Worm (Caenorhabditis elegans) whole organism, L4 larva: ENCODE data around the gene cyy-1.
A peak's percentile ranks its signal among the peaks of the same experiment; 100 is the strongest.

Experiments used
- D1046.2 ChIP-seq: fragments of 200-800 bp; sonication (Bioruptor generic); IDR thresholded peaks from 2 replicates; pipeline ENCODE4 v1.3.6; 2022; ENCODE audit warnings: missing genetic modification characterization, missing compliant biosample characterization
- F26F4.8 ChIP-seq: fragments of 200-800 bp; sonication (Bioruptor generic); conservative IDR thresholded peaks from 2 replicates; pipeline ENCODE4 v1.3.6; 2022; ENCODE audit warnings: missing genetic modification characterization, missing compliant biosample characterization
- F37D6.2 ChIP-seq: sonication (generic microtip); optimal IDR thresholded peaks from 2 replicates; lab custom pipeline; 2016; ENCODE audit warnings: mild to moderate bottlenecking, missing genetic modification characterization, missing compliant biosample characterization
- F44E2.7 ChIP-seq: fragments of 200-800 bp; sonication (Bioruptor generic); IDR thresholded peaks from 2 replicates; pipeline ENCODE4 v2.1.2; 2022; ENCODE audit warnings: missing genetic modification characterization, missing compliant biosample characterization
- R02D3.7 ChIP-seq: fragments of 150-350 bp; sonication (generic microtip); optimal IDR thresholded peaks from 3 replicates; lab custom pipeline; 2014; ENCODE audit warnings: missing biosample characterization, missing genetic modification characterization
- Y105C5A.15 ChIP-seq: fragments of 200-800 bp; sonication (Bioruptor generic); IDR thresholded peaks from 2 replicates; pipeline ENCODE4 v1.3.6; 2022; ENCODE audit warnings: missing genetic modification characterization, missing compliant biosample characterization
- Y48G9A.11 ChIP-seq: fragments of 200-800 bp; sonication (Bioruptor generic); IDR thresholded peaks from 2 replicates; pipeline ENCODE4 v1.3.6; 2022; ENCODE audit warnings: missing genetic modification reagents, missing genetic modification characterization, missing compliant biosample characterization
- aha-1 ChIP-seq: fragments of 150-350 bp; peaks from one replicate; lab custom pipeline; 2014; ENCODE audit warnings: missing biosample characterization, missing genetic modification characterization
- aly-2 ChIP-seq: sonication (generic microtip); optimal IDR thresholded peaks from 2 replicates; lab custom pipeline; 2018; ENCODE audit warnings: missing biosample characterization, missing genetic modification characterization
- attf-4 ChIP-seq: sonication (generic microtip); optimal IDR thresholded peaks from 3 replicates; lab custom pipeline; 2017; ENCODE audit warnings: missing biosample characterization, missing genetic modification characterization
- ceh-28 ChIP-seq: fragments of 150-350 bp; optimal IDR thresholded peaks from 2 replicates; lab custom pipeline; 2014; ENCODE audit warnings: missing biosample characterization, missing genetic modification reagents, missing genetic modification characterization
- ceh-62 ChIP-seq: sonication (generic microtip); optimal IDR thresholded peaks from 2 replicates; lab custom pipeline; 2017; ENCODE audit warnings: missing biosample characterization, missing genetic modification characterization
- ceh-82 ChIP-seq: sonication (generic microtip); optimal IDR thresholded peaks from 2 replicates; lab custom pipeline; 2017; ENCODE audit warnings: missing biosample characterization, missing genetic modification characterization
- ces-1 ChIP-seq: fragments of 150-350 bp; sonication (generic microtip); optimal IDR thresholded peaks from 4 replicates; lab custom pipeline; 2014; ENCODE audit warnings: missing biosample characterization, missing genetic modification reagents, missing genetic modification characterization
- daf-12 ChIP-seq: fragments of 150-350 bp; optimal IDR thresholded peaks from 2 replicates; lab custom pipeline; 2014; ENCODE audit warnings: missing biosample characterization, missing genetic modification reagents, missing genetic modification characterization
- daf-16 ChIP-seq, 3 experiments: sonication (generic microtip); optimal IDR thresholded peaks; 2 replicates each; lab custom pipeline; 2016 to 2017; ENCODE audit warnings: missing genetic modification characterization in 3 of 3, missing genetic modification reagents in 3 of 3, mild to moderate bottlenecking in 2 of 3, missing compliant biosample characterization in 2 of 3, missing biosample characterization in 1 of 3, moderate library complexity in 1 of 3
- daf-19 ChIP-seq: fragments of 200-800 bp; sonication (Bioruptor generic); conservative IDR thresholded peaks from 2 replicates; pipeline ENCODE4 v1.3.6; 2022; ENCODE audit warnings: missing genetic modification characterization, missing compliant biosample characterization
- daf-8 ChIP-seq: fragments of 200-800 bp; sonication (Bioruptor generic); IDR thresholded peaks from 2 replicates; pipeline ENCODE4 v1.3.6; 2022; ENCODE audit warnings: missing genetic modification characterization, missing compliant biosample characterization
- dmd-9 ChIP-seq: fragments of 200-800 bp; sonication (Bioruptor generic); IDR thresholded peaks from 2 replicates; pipeline ENCODE4 v1.3.6; 2022; ENCODE audit warnings: missing genetic modification reagents, missing genetic modification characterization, missing compliant biosample characterization
- dpl-1 ChIP-seq: fragments of 150-350 bp; optimal IDR thresholded peaks from 2 replicates; lab custom pipeline; 2014; ENCODE audit warnings: missing biosample characterization, missing genetic modification reagents, missing genetic modification characterization
- duxl-1 ChIP-seq: sonication (generic microtip); optimal IDR thresholded peaks from 2 replicates; lab custom pipeline; 2016; ENCODE audit warnings: mild to moderate bottlenecking, missing genetic modification characterization, moderate library complexity, missing compliant biosample characterization; ENCODE audit not compliant: poor library complexity
- egl-27 ChIP-seq: sonication (generic microtip); optimal IDR thresholded peaks from 3 replicates; lab custom pipeline; 2017; ENCODE audit warnings: missing biosample characterization, missing genetic modification reagents, missing genetic modification characterization
- fkh-10 ChIP-seq: fragments of 150-350 bp; optimal IDR thresholded peaks from 2 replicates; lab custom pipeline; 2014; ENCODE audit warnings: missing biosample characterization, missing genetic modification reagents, missing genetic modification characterization
- hif-1 ChIP-seq, 2 experiments: sonication (generic microtip); optimal IDR thresholded peaks; 2 replicates each; lab custom pipeline; 2016 to 2017; ENCODE audit warnings: missing compliant biosample characterization in 2 of 2, missing genetic modification characterization in 2 of 2, missing genetic modification reagents in 2 of 2, missing genotype in 2 of 2, mild to moderate bottlenecking in 1 of 2
- hlh-11 ChIP-seq: fragments of 200-800 bp; sonication (Bioruptor generic); optimal IDR thresholded peaks from 2 replicates; lab custom pipeline; 2018; ENCODE audit warnings: mild to moderate bottlenecking, missing genetic modification characterization, missing compliant biosample characterization
- lin-1 ChIP-seq: fragments of 200-800 bp; sonication (Bioruptor generic); IDR thresholded peaks from 2 replicates; pipeline ENCODE4 v1.3.6; 2022; ENCODE audit warnings: missing genetic modification reagents, missing genetic modification characterization, missing compliant biosample characterization
- lin-13 ChIP-seq: fragments of 150-350 bp; optimal IDR thresholded peaks from 2 replicates; lab custom pipeline; 2014; ENCODE audit warnings: missing biosample characterization, missing genetic modification reagents, missing genetic modification characterization
- lir-3 ChIP-seq: sonication (generic microtip); optimal IDR thresholded peaks from 2 replicates; lab custom pipeline; 2016; ENCODE audit warnings: mild to moderate bottlenecking, missing genetic modification characterization, missing compliant biosample characterization
- madf-5 ChIP-seq, 2 experiments: fragments of 200-800 bp; sonication (Bioruptor generic); IDR thresholded peaks; 2 replicates each; pipeline ENCODE4 v1.3.6; 2022; ENCODE audit warnings: missing compliant biosample characterization in 2 of 2, missing genetic modification characterization in 2 of 2
- mdt-29 ChIP-seq: fragments of 200-800 bp; sonication (Bioruptor generic); IDR thresholded peaks from 2 replicates; pipeline ENCODE4 v1.3.6; 2022; ENCODE audit warnings: missing genetic modification reagents, missing genetic modification characterization, missing compliant biosample characterization
- mes-2 ChIP-seq: sonication (generic microtip); optimal IDR thresholded peaks from 2 replicates; lab custom pipeline; 2016; ENCODE audit warnings: missing genotype, mild to moderate bottlenecking, missing genetic modification characterization, missing compliant biosample characterization; ENCODE audit not compliant: poor library complexity, severe bottlenecking
- nhr-237 ChIP-seq: sonication (generic microtip); optimal IDR thresholded peaks from 2 replicates; lab custom pipeline; 2017; ENCODE audit warnings: missing biosample characterization, missing genetic modification characterization
- nhr-25 ChIP-seq: sonication (generic microtip); optimal IDR thresholded peaks from 2 replicates; lab custom pipeline; 2017; ENCODE audit warnings: missing genetic modification characterization, mild to moderate bottlenecking, missing compliant biosample characterization, antibody characterized with exemption, moderate library complexity, borderline replicate concordance; ENCODE audit not compliant: insufficient read depth
- nhr-42 ChIP-seq: fragments of 200-800 bp; sonication (Bioruptor generic); IDR thresholded peaks from 2 replicates; pipeline ENCODE4 v1.3.6; 2022; ENCODE audit warnings: missing genetic modification characterization, missing compliant biosample characterization
- nhr-48 ChIP-seq: sonication (generic microtip); optimal IDR thresholded peaks from 2 replicates; lab custom pipeline; 2016; ENCODE audit warnings: mild to moderate bottlenecking, missing genetic modification characterization, missing compliant biosample characterization
- nhr-6 ChIP-seq: fragments of 150-350 bp; optimal IDR thresholded peaks from 2 replicates; lab custom pipeline; 2014; ENCODE audit warnings: missing biosample characterization, missing genetic modification characterization
- nhr-77 ChIP-seq: fragments of 150-350 bp; optimal IDR thresholded peaks from 2 replicates; lab custom pipeline; 2014; ENCODE audit warnings: missing biosample characterization, missing genetic modification characterization
- pha-4 ChIP-seq, 2 experiments: fragments of 150-350 bp in 1 of 2; fragments of 200-800 bp in 1 of 2; sonication (Bioruptor generic) in 1 of 2; IDR thresholded peaks in 1 of 2; optimal IDR thresholded peaks in 1 of 2; 2 replicates each; pipeline versions ENCODE4 v1.3.6 to Lab custom; 2014 to 2022; ENCODE audit warnings: missing genetic modification characterization in 2 of 2, missing genetic modification reagents in 2 of 2, missing biosample characterization in 1 of 2, missing compliant biosample characterization in 1 of 2
- sdz-12 ChIP-seq: fragments of 200-800 bp; sonication (Bioruptor generic); optimal IDR thresholded peaks from 2 replicates; lab custom pipeline; 2018; ENCODE audit warnings: mild to moderate bottlenecking, missing genetic modification characterization, missing compliant biosample characterization
- spr-1 ChIP-seq: sonication (generic microtip); optimal IDR thresholded peaks from 2 replicates; lab custom pipeline; 2016; ENCODE audit warnings: mild to moderate bottlenecking, missing genetic modification characterization, missing compliant biosample characterization
- spr-3 ChIP-seq: fragments of 200-800 bp; sonication (Bioruptor generic); optimal IDR thresholded peaks from 2 replicates; lab custom pipeline; 2018; ENCODE audit warnings: mild to moderate bottlenecking, missing genetic modification characterization, missing compliant biosample characterization
- tag-97 ChIP-seq: fragments of 200-800 bp; sonication (Bioruptor generic); IDR thresholded peaks from 2 replicates; pipeline ENCODE4 v1.3.6; 2022; ENCODE audit warnings: missing genetic modification characterization, missing compliant biosample characterization
- unc-130 ChIP-seq: sonication (generic microtip); optimal IDR thresholded peaks from 2 replicates; lab custom pipeline; 2016; ENCODE audit warnings: missing genetic modification reagents, missing genetic modification characterization, missing compliant biosample characterization
- unc-39 ChIP-seq: sonication (generic microtip); optimal IDR thresholded peaks from 2 replicates; lab custom pipeline; 2017; ENCODE audit warnings: missing biosample characterization, missing genetic modification characterization
- zag-1 ChIP-seq: fragments of 150-350 bp; optimal IDR thresholded peaks from 2 replicates; lab custom pipeline; 2014; ENCODE audit warnings: missing biosample characterization, missing genetic modification characterization
- zfp-2 ChIP-seq: sonication (generic microtip); optimal IDR thresholded peaks from 2 replicates; lab custom pipeline; 2016; ENCODE audit warnings: mild to moderate bottlenecking, missing genetic modification characterization, missing compliant biosample characterization
- zfp-3 ChIP-seq: fragments of 200-800 bp; sonication (Bioruptor generic); conservative IDR thresholded peaks from 2 replicates; pipeline ENCODE4 v1.3.6; 2022; ENCODE audit warnings: missing genetic modification reagents, missing genetic modification characterization, missing compliant biosample characterization
- zip-11 ChIP-seq: fragments of 200-800 bp; sonication (Bioruptor generic); IDR thresholded peaks from 2 replicates; pipeline ENCODE4 v1.3.6; 2022; ENCODE audit warnings: missing genetic modification characterization, missing compliant biosample characterization
- ztf-7 ChIP-seq: fragments of 150-350 bp; optimal IDR thresholded peaks from 2 replicates; lab custom pipeline; 2014; ENCODE audit warnings: missing biosample characterization, missing genetic modification characterization

The cyy-1 gene

DNA sequence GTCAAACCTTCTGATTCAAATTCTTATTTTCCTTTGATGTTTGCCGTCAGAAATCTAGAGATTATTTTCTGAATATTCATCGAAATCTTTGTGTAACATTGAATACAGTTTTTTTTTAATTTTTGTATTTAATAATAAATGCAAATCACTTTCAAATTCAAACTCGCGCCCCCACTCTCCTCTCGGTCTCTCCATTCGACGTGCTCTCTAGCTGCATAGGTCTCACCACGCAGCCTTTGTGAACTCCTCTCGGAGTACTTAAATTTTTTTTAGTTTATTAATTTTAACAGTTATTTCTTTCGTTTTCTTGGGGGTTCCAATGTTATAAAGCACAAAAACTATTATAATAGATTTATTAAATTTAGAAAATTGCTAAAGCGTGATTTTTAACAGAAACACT is 35.5 kb upstream of the cyy-1 start:
- no peak for TF ChIP-seq daf-19 (GFP tag; lab: Robert Waterston, UW)
- TF ChIP-seq dpl-1 (GFP tag; lab: Kevin White, UChicago) = peak; percentile 37
- TF ChIP-seq mes-2 = peak; percentile 24
- TF ChIP-seq egl-27 (tag; lab: Kevin White, UChicago) = no peak
- TF ChIP-seq nhr-48 (tag; lab: Kevin White, UChicago) = no peak
- no peak for TF ChIP-seq pha-4 (GFP tag; IDR thresholded peaks at IDR 0.05; lab: Robert Waterston, UW)
- no peak for TF ChIP-seq pha-4 (tag; optimal IDR thresholded peaks at IDR 0.05; lab: Kevin White, UChicago)
- TF ChIP-seq spr-3 = no peak
- TF ChIP-seq nhr-77 = no peak
- TF ChIP-seq nhr-6 (tag; lab: Kevin White, UChicago) = no peak

ce11 chrIII:8370846-8371257 is 34.8 kb upstream of the cyy-1 start:
- TF ChIP-seq F26F4.8 (GFP tag; lab: Robert Waterston, UW) (no peak), spr-3 (no peak), unc-39 (tag; lab: Kevin White, UChicago) (no peak), zip-11 (no peak), nhr-237 (no peak), sdz-12 (GFP tag; lab: Kevin White, UChicago) (no peak), dmd-9 (GFP tag; lab: Robert Waterston, UW) (no peak), pha-4 (GFP tag; IDR thresholded peaks at IDR 0.05; lab: Robert Waterston, UW) (no peak; the same call in 1 of the 2 replicates), pha-4 (tag; optimal IDR thresholded peaks at IDR 0.05; lab: Kevin White, UChicago) (no peak), daf-8 (GFP tag; lab: Robert Waterston, UW) (no peak), aly-2 (tag; lab: Kevin White, UChicago) (no peak), Y105C5A.15 (GFP tag; lab: Robert Waterston, UW) (no peak), dpl-1 (GFP tag; lab: Kevin White, UChicago) (no peak), nhr-6 (tag; lab: Kevin White, UChicago) (peak; percentile 44), duxl-1 (tag; lab: Kevin White, UChicago) (no peak), ceh-82 (tag; lab: Kevin White, UChicago) (no peak), unc-130 (GFP tag; lab: Kevin White, UChicago) (no peak), hif-1 (tag; optimal IDR thresholded peaks at IDR 0.05; lab: Kevin White, UChicago) (peak in 1 of 2 experiments; percentile 24), Y48G9A.11 (no peak), F44E2.7 (GFP tag; lab: Robert Waterston, UW) (no peak), hlh-11 (tag; lab: Kevin White, UChicago) (peak; percentile 60), madf-5 (GFP tag; IDR thresholded peaks at IDR 0.05; lab: Robert Waterston, UW) (no peak), ceh-62 (tag; lab: Kevin White, UChicago) (no peak), mdt-29 (GFP tag; lab: Robert Waterston, UW) (no peak), ces-1 (no peak), ceh-28 (tag; lab: Kevin White, UChicago) (no peak), D1046.2 (GFP tag; lab: Robert Waterston, UW) (no peak), nhr-42 (GFP tag; lab: Robert Waterston, UW) (no peak), fkh-10 (GFP tag; lab: Kevin White, UChicago) (no peak), ztf-7 (tag; lab: Kevin White, UChicago) (no peak), daf-16 (GFP tag; optimal IDR thresholded peaks at IDR 0.05; lab: Kevin White, UChicago) (no peak), daf-16 (tag; optimal IDR thresholded peaks at IDR 0.05; lab: Kevin White, UChicago) (peak; percentile 80), lin-13 (GFP tag; lab: Kevin White, UChicago) (no peak), mes-2 (peak; percentile 20), aha-1 (tag; lab: Kevin White, UChicago) (no peak), zfp-3 (no peak), tag-97 (GFP tag; lab: Robert Waterston, UW) (no peak), lin-1 (GFP tag; lab: Robert Waterston, UW) (no peak), nhr-25 (tag; lab: Kevin White, UChicago) (no peak), zag-1 (tag; lab: Kevin White, UChicago) (no peak), zfp-2 (tag; lab: Kevin White, UChicago) (no peak), lir-3 (tag; lab: Kevin White, UChicago) (no peak), R02D3.7 (tag; lab: Kevin White, UChicago) (no peak), F37D6.2 (tag; lab: Kevin White, UChicago) (no peak), spr-1 (tag; lab: Kevin White, UChicago) (no peak), daf-12 (tag; lab: Kevin White, UChicago) (no peak), attf-4 (tag; lab: Kevin White, UChicago) (no peak)
